Worm (Caenorhabditis elegans): ENCODE results near the gene pcs-1.
"Not testable (repeated sequence)": the region's sequence is repeated elsewhere in the genome, so short reads cannot be mapped to it uniquely, and the experiment has no call there.

The pcs-1 gene

DNA sequence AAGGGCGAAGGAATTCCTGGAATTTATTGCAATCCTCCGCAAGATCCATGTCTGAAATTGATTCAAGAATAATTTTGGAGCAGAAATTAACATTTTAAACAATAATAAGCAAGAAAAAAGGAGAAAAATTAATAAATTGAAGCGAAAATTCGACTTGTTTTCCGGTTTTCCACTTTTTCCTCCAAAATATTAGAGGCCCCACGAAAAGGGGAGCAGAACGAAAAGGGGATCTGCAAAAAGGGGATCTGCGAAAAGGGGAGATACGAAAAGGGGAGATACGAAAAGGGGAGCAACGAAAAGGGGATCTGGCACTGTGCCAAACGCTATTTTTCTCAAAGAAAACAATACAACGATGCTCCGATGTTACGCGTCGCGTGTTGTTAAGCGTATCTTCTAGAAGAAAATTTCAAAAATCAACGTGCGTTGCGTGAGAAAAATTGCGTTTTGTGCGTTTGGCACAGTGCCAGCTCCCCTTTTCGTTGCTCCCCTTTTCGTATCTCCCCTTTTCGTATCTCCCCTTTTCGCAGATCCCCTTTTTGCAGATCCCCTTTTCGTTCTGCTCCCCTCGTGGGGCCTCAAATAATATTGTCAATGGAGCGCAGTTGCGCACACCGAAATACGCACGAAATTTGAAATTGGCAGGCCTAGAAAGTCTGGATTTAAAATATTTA is 43.0 kb downstream of the pcs-1 start, which contains the start of gene Y62F5A.12 (continued):
- TF ChIP-seq mdt-29 (GFP tag; IDR thresholded peaks at IDR 0.05) = peak; percentile 85
- peak; percentile 32 to 38 for TF ChIP-seq mdl-1 (tag; optimal IDR thresholded peaks at IDR 0.05)
- TF ChIP-seq hmg-1.1 (GFP tag; IDR thresholded peaks at IDR 0.05) = peak; percentile 93
- TF ChIP-seq ctbp-1 (GFP tag; IDR thresholded peaks at IDR 0.05) = peak; percentile 94
- TF ChIP-seq egl-43 (GFP tag; IDR thresholded peaks at IDR 0.05) = peak; percentile 93
- TF ChIP-seq dmd-9 (GFP tag; IDR thresholded peaks at IDR 0.05) = peak; percentile 98
- peak; percentile 55 for TF ChIP-seq nhr-48 (tag; optimal IDR thresholded peaks at IDR 0.05)
- TF ChIP-seq dmd-6 (GFP tag; IDR thresholded peaks at IDR 0.05) = peak; percentile 88
- peak in 1 of 2 experiments; percentile 68 for TF ChIP-seq daf-16 (GFP tag; optimal IDR thresholded peaks at IDR 0.05)
- TF ChIP-seq daf-16, unc-62 (tag; optimal IDR thresholded peaks at IDR 0.05): not testable (repeated sequence)
- TF ChIP-seq madf-9 (GFP tag; conservative IDR thresholded peaks at IDR 0.05) = peak; percentile 96
- TF ChIP-seq lin-1 (GFP tag; IDR thresholded peaks at IDR 0.05) = peak; percentile 85; the same call in 1 of the 2 replicates
- peak; percentile 51 for TF ChIP-seq fkh-10 (GFP tag; optimal IDR thresholded peaks at IDR 0.05)
- peak; percentile 39 for TF ChIP-seq lin-15B (tag; optimal IDR thresholded peaks at IDR 0.05)
- TF ChIP-seq vab-7 (GFP tag; IDR thresholded peaks at IDR 0.05) = peak; percentile 96
- TF ChIP-seq nhr-28 (tag; optimal IDR thresholded peaks at IDR 0.05) = peak; percentile 52
- TF ChIP-seq lim-7 (GFP tag; IDR thresholded peaks at IDR 0.05) = peak; percentile 82
- TF ChIP-seq hif-1 (tag; optimal IDR thresholded peaks at IDR 0.05) = peak in 1 of 2 experiments; percentile 93
- TF ChIP-seq tag-97 (GFP tag; IDR thresholded peaks at IDR 0.05) = peak; percentile 88; the same call in 1 of the 2 replicates
- TF ChIP-seq ces-1 (GFP tag; optimal IDR thresholded peaks at IDR 0.05) = peak; percentile 27
- peak; percentile 81 for TF ChIP-seq nhr-77 (tag; optimal IDR thresholded peaks at IDR 0.05)
- TF ChIP-seq nhr-102 (tag; optimal IDR thresholded peaks at IDR 0.05) = peak; percentile 66
- peak; percentile 79 for TF ChIP-seq F37D6.2 (tag; optimal IDR thresholded peaks at IDR 0.05)
- TF ChIP-seq ZK337.2 (GFP tag; IDR thresholded peaks at IDR 0.05) = peak; percentile 99
- TF ChIP-seq unc-62 (GFP tag; optimal IDR thresholded peaks at IDR 0.05 in 1 of 2) = peak in 1 of 2 experiments; percentile 66
- peak; percentile 77 for TF ChIP-seq dpl-1 (GFP tag; optimal IDR thresholded peaks at IDR 0.05)
- peak; percentile 94; the same call in 1 of the 2 replicates for TF ChIP-seq nhr-42 (GFP tag; IDR thresholded peaks at IDR 0.05)
- TF ChIP-seq spr-1 (tag; optimal IDR thresholded peaks at IDR 0.05) = peak; percentile 66
- peak; percentile 80 for TF ChIP-seq mxl-2 (GFP tag; conservative IDR thresholded peaks at IDR 0.05)

DNA sequence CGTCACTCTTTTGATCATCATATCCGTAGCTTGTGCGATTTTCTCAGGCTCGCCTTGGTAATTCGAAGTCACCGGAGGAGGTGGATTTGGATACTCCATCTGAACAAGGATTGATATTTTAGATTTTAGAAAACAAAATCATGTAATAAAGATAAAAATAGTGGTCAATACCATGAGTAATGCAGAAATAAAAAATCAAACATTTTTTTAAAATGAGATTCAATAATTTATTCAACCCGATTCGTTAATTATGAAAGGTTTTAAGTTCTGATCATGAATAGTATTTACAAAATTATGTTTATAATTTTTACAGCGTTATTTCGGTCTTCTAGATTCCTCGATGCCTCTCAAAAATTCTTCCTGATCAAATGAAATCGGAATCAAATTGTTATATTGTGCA is 43.8 kb downstream of the pcs-1 start, which contains the start of gene mdt-8:
TSS of gene mdt-8 (minus strand) at position 101 of the 400 bp plus-strand sequence.
- no peak for TF ChIP-seq nhr-77 (tag; optimal IDR thresholded peaks at IDR 0.05)
- no peak for TF ChIP-seq ZK546.5 (tag; optimal IDR thresholded peaks at IDR 0.05)
- no peak for TF ChIP-seq Y48G9A.11 (GFP tag; IDR thresholded peaks at IDR 0.05)
- TF ChIP-seq nhr-6 (tag; optimal IDR thresholded peaks at IDR 0.05) = no peak
- no peak for TF ChIP-seq daf-19 (GFP tag; conservative IDR thresholded peaks at IDR 0.05)
- no peak for TF ChIP-seq madf-9 (GFP tag; conservative IDR thresholded peaks at IDR 0.05)
- TF ChIP-seq lin-38 (GFP tag; IDR thresholded peaks at IDR 0.05) = no peak
- TF ChIP-seq mes-2 (tag; optimal IDR thresholded peaks at IDR 0.05; ENCODE audit: poor library complexity, severe bottlenecking) = no peak
- TF ChIP-seq nhr-11 (tag; optimal IDR thresholded peaks at IDR 0.05) = no peak
- TF ChIP-seq F26F4.8 (GFP tag; conservative IDR thresholded peaks at IDR 0.05) = no peak
- TF ChIP-seq hlh-30 (tag; optimal IDR thresholded peaks at IDR 0.05; ENCODE audit: insufficient read depth) = no peak
- no peak for TF ChIP-seq nhr-25 (tag; optimal IDR thresholded peaks at IDR 0.05; ENCODE audit: borderline replicate concordance, insufficient read depth)
- TF ChIP-seq zip-11 (GFP tag; IDR thresholded peaks at IDR 0.05) = no peak
- TF ChIP-seq F10B5.3 (tag; optimal IDR thresholded peaks at IDR 0.05) = no peak
- TF ChIP-seq egl-27 (tag; optimal IDR thresholded peaks at IDR 0.05) = no peak
- TF ChIP-seq daf-12 (tag; optimal IDR thresholded peaks at IDR 0.05) = no peak
- no peak for TF ChIP-seq egl-43 (GFP tag; IDR thresholded peaks at IDR 0.05)
- no peak for TF ChIP-seq php-3 (GFP tag; IDR thresholded peaks at IDR 0.05)
- TF ChIP-seq daf-8 (GFP tag; IDR thresholded peaks at IDR 0.05) = no peak
- no peak for TF ChIP-seq mdl-1 (tag; optimal IDR thresholded peaks at IDR 0.05)
